Fruit fly (Drosophila melanogaster): ENCODE measurements around the gene CG32687.

The CG32687 gene

DNA sequence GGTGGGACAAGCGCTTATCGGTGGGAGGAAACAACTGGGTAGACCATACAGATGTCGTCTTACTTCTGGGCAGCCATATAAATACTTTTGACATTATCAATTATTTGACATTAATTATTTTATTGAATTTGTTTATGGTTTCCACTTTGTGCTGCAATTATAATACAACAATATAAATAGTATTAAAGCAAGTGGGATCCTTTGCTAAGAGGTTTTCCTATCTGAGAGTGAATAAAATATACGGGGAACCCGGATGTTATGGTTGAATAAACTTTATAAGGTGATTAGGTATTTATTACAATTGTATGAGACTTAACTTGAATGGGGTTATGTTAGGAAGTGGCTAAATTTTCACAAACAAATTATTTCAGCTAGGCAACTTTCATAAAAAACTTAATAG lies at the start of gene CG32687:
CG32687 (minus strand) TSS at position 101 of the 400 bp plus-strand sequence.
- TF ChIP-seq CG17801 (GFP tag; optimal IDR thresholded peaks at IDR 0.05; ENCODE audit: partially characterized antibody) = no peak

DNA sequence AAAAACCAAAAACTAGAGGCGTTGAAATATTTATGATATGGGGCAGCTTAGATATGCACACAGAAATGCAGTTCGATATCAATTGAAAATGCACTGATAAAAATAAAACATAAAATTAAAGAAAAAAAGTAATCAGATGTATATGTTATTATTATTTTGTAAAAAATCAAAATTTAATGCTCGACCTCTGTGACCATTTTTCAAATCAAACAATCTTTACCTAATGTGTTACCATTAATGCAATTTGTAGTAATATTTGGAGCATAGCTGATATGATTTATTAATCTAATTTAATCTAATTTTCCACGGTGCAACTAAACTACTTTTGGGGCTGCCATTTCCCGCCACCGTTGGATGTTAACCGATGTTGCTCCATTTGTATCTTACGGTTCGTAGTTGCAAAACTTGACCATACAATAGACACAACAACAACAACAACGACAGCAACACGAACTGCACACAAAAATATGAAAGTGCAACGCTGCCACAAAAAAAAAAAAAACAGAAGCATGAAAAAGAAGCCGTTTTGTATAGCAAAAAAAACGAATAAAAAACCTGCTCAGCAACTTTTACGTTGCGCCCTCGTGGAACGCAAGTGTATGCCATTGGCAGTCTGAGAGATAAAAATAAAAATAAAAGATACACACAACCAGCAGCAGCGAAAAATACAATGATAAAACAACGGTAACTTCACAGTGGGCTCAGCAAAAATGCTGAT lies 49.1 kb upstream of the CG32687 start:
- TF ChIP-seq CG17801 (GFP tag; optimal IDR thresholded peaks at IDR 0.05; ENCODE audit: partially characterized antibody) = peak; percentile 23

DNA sequence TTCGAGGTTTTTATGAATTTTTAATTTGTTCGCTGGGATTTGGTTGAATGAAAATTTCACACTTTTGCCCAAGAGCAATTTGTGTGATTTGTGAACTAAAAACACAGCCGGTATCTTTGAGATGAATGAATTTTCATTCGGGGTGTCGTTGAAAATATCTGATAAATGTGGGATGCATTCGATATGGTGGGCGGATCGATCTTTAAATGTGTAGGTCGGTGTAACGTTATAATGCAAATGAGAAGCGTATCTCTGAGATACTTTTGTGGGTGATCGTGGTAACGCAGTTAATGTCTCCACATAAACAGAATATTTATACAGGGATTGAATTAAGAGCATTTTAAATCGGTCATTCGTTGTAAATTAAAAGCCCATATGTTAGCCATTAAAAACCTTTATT lies 48.0 kb upstream of the CG32687 start:
- no peak for TF ChIP-seq CG17801 (GFP tag; optimal IDR thresholded peaks at IDR 0.05; ENCODE audit: partially characterized antibody)

DNA sequence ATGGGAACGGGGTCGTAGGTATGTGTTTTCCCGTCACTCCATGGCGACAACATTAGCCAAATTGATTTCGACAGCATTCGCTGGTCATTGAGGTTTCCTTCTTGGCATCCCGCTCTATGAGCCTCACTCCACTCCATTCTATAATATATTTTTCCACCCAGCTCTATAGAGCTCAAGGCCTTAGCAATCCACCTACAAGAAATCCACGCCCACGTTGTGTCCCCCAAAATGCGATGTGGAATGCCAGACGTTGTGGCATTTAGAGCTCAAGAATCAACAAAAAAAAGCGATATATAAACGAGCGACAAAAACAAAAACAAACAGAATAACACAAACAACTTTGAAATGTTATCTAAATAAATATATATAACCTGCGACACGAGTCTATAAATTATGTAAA lies 47.5 kb upstream of the CG32687 start:
- TF ChIP-seq CG17801 (GFP tag; optimal IDR thresholded peaks at IDR 0.05; ENCODE audit: partially characterized antibody) = no peak

DNA sequence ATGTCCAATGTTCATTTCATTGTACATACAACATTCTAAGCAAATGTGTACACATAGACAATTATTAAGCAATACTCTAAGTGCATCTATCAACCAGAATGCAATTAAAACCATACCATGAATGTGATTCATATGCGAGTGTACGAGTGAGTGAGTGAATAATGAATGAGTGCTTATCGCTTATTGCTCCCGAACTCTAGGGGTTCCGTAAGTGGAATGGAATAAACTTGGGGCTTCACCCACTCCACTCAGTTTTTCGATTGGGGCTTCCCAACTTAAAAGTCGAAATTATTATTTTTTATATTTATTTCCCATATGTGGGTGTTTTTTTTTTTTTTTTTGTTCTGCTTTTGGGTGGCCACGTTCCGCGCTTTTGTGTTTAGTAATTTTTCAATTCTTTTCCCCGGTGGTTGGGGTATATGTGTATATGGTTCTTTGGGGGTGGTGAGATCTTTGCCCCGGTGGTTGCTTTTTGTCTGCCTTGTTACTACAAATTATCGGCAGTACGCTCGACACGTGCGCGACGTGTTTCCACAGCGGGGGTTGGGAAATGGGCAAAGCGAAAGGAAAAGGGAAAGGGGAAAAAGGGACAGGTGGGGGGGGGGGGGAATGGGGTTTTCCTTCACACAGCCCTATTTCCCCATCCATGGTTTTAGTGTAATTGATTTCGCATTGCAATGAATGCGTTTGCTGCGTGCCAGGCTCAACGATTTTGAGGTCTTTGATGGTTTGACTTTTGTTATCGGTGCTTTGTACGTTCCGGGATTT lies 46.7 kb upstream of the CG32687 start:
- no peak for TF ChIP-seq CG17801 (GFP tag; optimal IDR thresholded peaks at IDR 0.05; ENCODE audit: partially characterized antibody)

DNA sequence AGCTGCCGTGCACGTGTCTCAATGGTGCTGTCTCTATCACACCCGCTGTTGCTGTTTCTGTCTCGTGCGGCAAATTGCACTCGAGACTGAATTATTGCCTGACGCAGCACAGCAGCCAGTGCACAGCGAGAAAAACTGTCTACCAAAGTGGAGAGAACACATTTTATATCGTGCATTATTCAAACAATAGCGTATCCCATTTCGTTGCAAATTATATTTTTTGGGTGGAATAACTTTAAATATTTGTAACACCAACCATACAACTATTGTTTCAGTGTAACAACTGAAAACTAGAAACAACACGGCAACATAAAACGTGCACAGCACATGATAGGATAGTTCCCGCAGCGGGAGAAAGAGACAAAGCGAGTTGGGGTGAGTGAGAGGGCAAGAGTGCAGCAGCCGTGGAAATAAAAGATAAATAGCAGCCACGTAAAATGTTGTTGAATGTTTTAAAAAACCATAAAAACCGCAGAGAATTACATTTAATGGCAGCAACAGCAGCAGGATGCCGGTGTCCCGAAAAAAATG lies 28.4 kb upstream of the CG32687 start:
- no peak for TF ChIP-seq CG17801 (GFP tag; optimal IDR thresholded peaks at IDR 0.05; ENCODE audit: partially characterized antibody)

DNA sequence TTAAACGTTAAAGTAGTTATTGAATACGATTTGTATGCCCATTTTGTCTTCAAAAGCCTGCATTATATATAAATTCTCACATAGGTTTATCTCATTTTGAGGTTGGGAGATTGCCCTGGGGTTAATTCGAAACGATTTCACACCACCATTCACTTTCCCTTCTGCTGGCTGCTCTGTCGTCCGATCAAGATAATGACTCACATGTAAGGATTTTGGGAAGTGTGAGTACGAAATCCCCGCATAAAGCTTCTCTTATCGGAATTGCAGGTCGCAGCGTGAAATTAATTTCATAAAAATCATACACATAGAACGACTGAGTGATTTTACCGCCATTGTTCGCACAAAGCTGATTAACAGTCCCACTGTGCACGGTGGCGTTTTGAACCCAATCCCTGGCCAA lies 27.8 kb upstream of the CG32687 start:
- TF ChIP-seq CG17801 (GFP tag; optimal IDR thresholded peaks at IDR 0.05; ENCODE audit: partially characterized antibody) = no peak

DNA sequence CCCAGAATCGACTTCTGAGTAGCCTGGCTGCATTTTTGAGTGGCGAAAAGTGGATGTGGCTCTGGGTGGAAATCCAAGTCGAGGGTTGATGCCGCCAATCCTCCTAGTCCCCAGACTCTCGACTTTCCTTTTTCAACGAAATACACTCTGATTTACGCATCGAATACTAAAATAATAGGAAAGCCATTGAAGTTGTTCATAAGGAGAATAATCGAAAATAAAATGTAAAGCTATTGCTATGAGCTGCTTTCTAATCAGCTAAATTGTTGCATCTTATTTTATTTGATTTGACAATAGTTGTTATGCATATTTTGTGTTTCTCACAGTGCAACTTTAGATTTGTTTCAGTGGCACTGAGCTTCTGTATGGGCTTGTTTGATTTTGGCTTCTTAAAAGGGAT lies 26.6 kb upstream of the CG32687 start:
- TF ChIP-seq CG17801 (GFP tag; optimal IDR thresholded peaks at IDR 0.05; ENCODE audit: partially characterized antibody) = no peak

DNA sequence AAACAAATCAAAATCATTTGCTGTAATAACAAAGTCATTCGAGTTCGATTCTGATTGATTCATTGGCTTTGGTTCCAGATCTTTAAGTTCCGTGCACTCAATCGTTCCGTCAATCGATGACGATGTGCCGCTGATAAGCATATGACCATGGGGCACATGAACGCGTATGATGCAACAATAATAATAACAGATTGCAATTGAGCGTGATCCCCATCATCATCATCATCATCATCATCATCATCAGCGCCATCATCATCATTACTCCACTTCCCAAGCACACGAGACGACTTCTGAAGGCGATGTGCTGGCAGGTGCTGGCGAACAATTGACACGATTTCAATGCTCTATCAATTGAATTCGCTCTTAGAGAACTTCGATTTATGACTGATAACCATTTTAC lies 9.3 kb upstream of the CG32687 start:
- TF ChIP-seq CG17801 (GFP tag; optimal IDR thresholded peaks at IDR 0.05; ENCODE audit: partially characterized antibody) = no peak

DNA sequence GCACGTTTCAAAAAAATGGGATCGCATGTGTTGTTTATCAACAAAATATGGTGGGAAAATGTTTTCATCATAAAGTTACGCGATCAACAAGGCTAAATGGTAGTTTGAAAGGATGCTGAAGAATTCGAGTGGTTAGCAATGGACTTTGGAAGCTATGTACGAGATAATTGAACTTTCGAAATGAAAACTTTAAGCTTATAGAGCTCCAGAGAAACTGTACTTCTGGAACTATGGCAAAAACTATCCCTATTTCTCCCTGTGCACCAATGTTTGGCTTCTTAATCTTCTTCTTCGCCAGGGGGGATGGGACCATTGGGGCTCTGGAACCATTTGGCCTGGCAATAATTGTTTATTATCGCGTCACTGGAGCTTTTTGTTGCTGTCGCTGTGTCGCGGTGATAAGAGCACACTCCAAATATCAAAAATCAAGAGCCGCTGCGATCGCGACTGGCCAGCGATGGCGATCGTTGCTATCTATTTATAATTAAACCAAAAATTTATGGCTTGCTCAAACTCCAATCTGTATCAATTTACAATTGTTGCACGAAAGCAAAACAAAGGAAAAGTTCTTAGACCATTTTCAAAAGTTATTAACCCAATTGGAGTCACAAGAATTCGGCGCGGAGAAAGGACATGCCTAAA lies 1.1 kb upstream of the CG32687 start:
- TF ChIP-seq CG17801 (GFP tag; optimal IDR thresholded peaks at IDR 0.05; ENCODE audit: partially characterized antibody) = no peak

DNA sequence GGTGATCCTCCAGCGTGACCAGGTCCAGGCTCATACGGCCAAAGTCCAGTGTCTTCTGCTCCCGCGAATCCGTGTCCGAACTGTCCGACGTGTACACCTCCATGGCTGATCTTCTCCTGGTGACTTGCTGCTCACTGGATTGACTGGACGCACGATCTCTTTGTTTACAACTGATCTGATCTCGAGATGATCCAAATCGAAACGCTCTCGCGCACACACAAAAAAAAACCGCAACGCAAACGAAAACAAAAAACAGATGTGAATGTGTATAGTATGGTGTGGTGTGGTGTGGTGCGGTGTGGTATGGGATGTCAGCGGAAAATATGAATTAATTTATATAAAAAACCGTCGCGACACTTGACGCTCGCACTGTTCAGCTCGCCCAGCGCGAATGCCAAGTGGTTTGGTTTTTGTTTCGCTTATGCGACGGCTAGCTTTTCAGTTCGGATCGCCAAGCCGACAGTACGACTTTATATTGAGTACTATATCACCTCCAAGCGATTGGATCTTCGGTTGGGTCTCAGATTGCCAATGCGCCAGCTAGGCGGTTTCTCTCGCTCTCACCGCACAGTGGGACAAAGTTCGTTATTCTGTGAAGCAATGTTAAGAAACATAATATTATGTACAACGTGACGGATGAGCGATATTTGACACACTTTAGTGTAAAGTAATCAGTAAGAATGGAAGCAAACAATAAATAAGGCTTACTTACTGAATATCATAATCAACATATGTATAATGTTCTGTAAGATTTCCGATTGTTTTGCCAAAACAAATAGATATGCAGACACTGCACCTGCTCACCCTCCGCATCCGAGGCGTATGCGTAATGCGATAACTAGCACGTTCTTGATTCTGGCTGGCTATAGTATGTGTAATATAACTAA lies 618 bp downstream of the CG32687 start:
- peak; percentile 77 for TF ChIP-seq CG17801 (GFP tag; optimal IDR thresholded peaks at IDR 0.05; ENCODE audit: partially characterized antibody)

DNA sequence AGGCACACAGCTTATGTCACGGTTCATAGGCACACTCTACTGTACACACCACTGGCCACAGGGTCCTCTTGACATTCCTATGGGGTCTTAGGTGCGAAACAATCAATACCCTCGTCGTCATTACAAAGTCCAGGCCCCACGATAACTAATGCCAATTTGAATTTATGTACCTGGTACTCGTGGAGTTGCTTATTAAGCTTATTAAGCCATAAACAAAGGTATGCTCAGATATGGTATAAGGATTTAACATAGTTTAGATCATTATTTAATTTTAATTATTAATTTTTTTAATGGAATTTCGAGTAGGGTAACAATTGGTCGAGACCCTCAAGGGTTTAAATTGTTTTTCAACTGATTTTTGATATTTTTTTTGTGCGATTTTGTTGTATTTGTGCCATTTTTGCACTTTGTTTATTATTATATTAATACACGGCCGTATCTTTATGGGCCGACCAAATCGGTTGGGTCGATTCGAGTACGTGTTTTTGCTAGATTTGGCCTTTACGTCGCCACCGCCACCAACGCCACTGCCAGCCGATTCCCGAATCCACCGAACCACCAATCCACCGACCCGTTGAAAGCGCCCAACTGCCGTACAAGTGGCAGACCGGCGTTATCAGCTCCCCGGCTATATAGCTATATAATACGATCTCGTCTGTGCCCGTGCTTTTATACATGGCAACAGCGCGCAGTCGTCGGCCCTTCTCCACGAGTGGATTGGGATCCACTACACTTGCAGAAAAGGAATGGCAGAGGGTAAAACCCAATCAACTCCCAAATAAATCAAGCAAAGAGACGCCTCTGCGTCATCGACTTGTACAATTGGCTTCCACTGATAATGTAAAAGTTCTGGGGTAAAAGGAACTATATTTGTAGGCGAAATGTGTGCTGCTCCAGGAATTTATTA lies 2.5 kb downstream of the CG32687 start:
- peak; percentile 25 for TF ChIP-seq CG17801 (GFP tag; optimal IDR thresholded peaks at IDR 0.05; ENCODE audit: partially characterized antibody)

DNA sequence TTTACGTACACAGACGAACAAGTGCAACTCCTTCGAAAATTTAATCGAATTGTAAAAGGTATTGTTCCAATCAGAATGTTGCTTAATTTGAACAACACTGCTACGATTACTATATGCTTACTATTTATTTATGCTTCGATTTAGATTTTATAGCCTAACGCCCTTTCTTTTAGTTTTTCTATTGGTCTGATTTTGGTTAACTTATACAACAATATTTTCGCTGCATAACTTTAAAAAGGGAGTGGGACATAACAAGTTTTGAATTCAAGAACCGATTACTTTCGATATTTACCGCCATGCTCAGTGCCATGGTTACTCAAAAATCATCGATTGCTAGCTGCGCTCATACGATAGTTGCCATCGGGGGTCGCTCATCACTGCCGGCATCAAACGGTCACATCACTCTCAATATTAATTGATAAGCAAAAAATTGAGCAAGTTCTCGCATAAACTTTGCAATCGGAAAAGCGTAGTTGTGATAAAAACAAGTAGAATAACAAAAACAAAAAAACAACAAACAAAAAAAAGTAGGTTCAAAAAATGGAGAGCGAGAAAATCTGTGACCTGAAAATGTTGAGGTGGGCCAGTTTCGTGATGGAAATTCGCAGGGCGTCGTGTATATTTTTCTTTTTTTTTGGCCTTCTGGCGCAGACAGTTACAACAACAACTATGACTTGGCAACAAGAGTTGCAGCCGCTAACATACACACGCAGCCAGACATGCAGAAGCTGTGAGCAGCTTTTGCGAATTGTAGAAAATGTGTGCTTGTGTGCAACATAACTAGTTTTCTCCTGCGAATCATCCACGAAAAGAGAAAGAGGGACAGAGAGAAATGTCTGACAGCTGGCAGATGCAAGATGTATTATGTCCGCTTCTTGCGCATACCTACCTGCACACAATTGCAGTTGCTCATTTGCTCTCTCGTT lies 8.3 kb downstream of the CG32687 start, which contains the start of the genes CG2887 and PPP4R2r:
CG2887 (minus strand) TSS at position 51 of the 926 bp plus-strand sequence.
PPP4R2r (plus strand) TSS at position 396 of the 926 bp plus-strand sequence.
- peak; percentile 64 for TF ChIP-seq CG17801 (GFP tag; optimal IDR thresholded peaks at IDR 0.05; ENCODE audit: partially characterized antibody)
